Fruit fly (Drosophila melanogaster): ENCODE data around the gene CG34241.

Gene CG34241

dm6 chr3L:12127294-12128029, at the start of gene CG34241, which contains the start of gene Ir68b:
CG34241 (plus strand) TSS chr3L:12127979.
Ir68b (minus strand) TSS chr3L:12127394.
- TF ChIP-seq noc (tag; optimal IDR thresholded peaks at IDR 0.05), result no peak

dm6 chr3L:12078551-12079318, 49.0 kb upstream of the CG34241 start:
- TF ChIP-seq noc (tag; optimal IDR thresholded peaks at IDR 0.05), result peak; percentile 11

- no peak for TF ChIP-seq noc (tag; optimal IDR thresholded peaks at IDR 0.05)
These were observed 48.4 kb upstream of the CG34241 start for dm6 chr3L:12079319-12079933.

- TF ChIP-seq noc (tag; optimal IDR thresholded peaks at IDR 0.05), result no peak
These were observed 47.4 kb upstream of the CG34241 start for dm6 chr3L:12080423-12080822.

- TF ChIP-seq noc (tag; optimal IDR thresholded peaks at IDR 0.05), result peak; percentile 58
These were observed 45.9 kb upstream of the CG34241 start, which contains the start of gene Sema5c for dm6 chr3L:12081679-12082520. Sema5c (minus strand) TSS chr3L:12081830.

- no peak for TF ChIP-seq noc (tag; optimal IDR thresholded peaks at IDR 0.05)
These were observed 45.3 kb upstream of the CG34241 start for dm6 chr3L:12082521-12082841.

- no peak for TF ChIP-seq noc (tag; optimal IDR thresholded peaks at IDR 0.05)
These were observed 44.6 kb upstream of the CG34241 start for dm6 chr3L:12083092-12083680.

dm6 chr3L:12083861-12084260, 43.9 kb upstream of the CG34241 start:
- no peak for TF ChIP-seq noc (tag; optimal IDR thresholded peaks at IDR 0.05)

- TF ChIP-seq noc (tag; optimal IDR thresholded peaks at IDR 0.05), result no peak
These were observed 42.6 kb upstream of the CG34241 start for dm6 chr3L:12084969-12085690.

dm6 chr3L:12085691-12086078, 42.1 kb upstream of the CG34241 start:
- TF ChIP-seq noc (tag; optimal IDR thresholded peaks at IDR 0.05), result no peak

dm6 chr3L:12088326-12088725, 39.5 kb upstream of the CG34241 start, which contains the start of gene CG17154:
CG17154 (plus strand) TSS chr3L:12088626.
- no peak for TF ChIP-seq noc (tag; optimal IDR thresholded peaks at IDR 0.05)

- TF ChIP-seq noc (tag; optimal IDR thresholded peaks at IDR 0.05), result no peak
These were observed 37.4 kb upstream of the CG34241 start for dm6 chr3L:12090184-12090897.

- peak; percentile 59 for TF ChIP-seq noc (tag; optimal IDR thresholded peaks at IDR 0.05)
These were observed 36.7 kb upstream of the CG34241 start for dm6 chr3L:12090898-12091685.
